Fruit fly (Drosophila melanogaster) whole organism, embryonic: ENCODE measurements around the gene Sbp2.

Experiments used
- Abd-B ChIP-seq: fragments of 200-800 bp; sonication (Bioruptor generic); optimal IDR thresholded peaks from 2 replicates; lab custom pipeline; 2018; ENCODE audit warnings: missing biosample characterization, mild to moderate bottlenecking, missing genetic modification characterization, moderate library complexity
- Bteb2 ChIP-seq: fragments of 200-800 bp; sonication (Bioruptor generic); optimal IDR thresholded peaks from 2 replicates; lab custom pipeline; 2016; ENCODE audit warnings: missing biosample characterization, missing genetic modification characterization
- CG10431 ChIP-seq: fragments of 200-800 bp; sonication (Bioruptor generic); optimal IDR thresholded peaks from 3 replicates; lab custom pipeline; 2018; ENCODE audit warnings: missing biosample characterization, mild to moderate bottlenecking, missing genetic modification characterization
- CG10543 ChIP-seq: fragments of 200-800 bp; sonication (Bioruptor generic); optimal IDR thresholded peaks from 3 replicates; lab custom pipeline; 2017; ENCODE audit warnings: missing biosample characterization, mild to moderate bottlenecking, missing genetic modification characterization, moderate library complexity
- CG10565 ChIP-seq: fragments of 200-800 bp; sonication (Bioruptor generic); optimal IDR thresholded peaks from 3 replicates; lab custom pipeline; 2016; ENCODE audit warnings: missing biosample characterization, mild to moderate bottlenecking, missing genetic modification characterization
- CG11560 ChIP-seq: fragments of 200-800 bp; sonication (Bioruptor generic); IDR thresholded peaks from 3 replicates; pipeline ENCODE4 v1.3.6; 2022; ENCODE audit warnings: missing biosample characterization, missing genetic modification characterization
- CG13296 ChIP-seq: fragments of 200-800 bp; sonication (Bioruptor generic); optimal IDR thresholded peaks from 3 replicates; lab custom pipeline; 2018; ENCODE audit warnings: missing biosample characterization, mild to moderate bottlenecking, missing genetic modification characterization
- CG14667 ChIP-seq: fragments of 200-800 bp; sonication (Bioruptor generic); IDR thresholded peaks from 2 replicates; pipeline ENCODE4 v1.3.6; 2022; ENCODE audit warnings: missing biosample characterization, missing genetic modification characterization
- CG1529 ChIP-seq: fragments of 200-800 bp; sonication (Bioruptor generic); optimal IDR thresholded peaks from 3 replicates; lab custom pipeline; 2018; ENCODE audit warnings: missing biosample characterization, missing genetic modification characterization
- CG15696 ChIP-seq: fragments of 200-800 bp; sonication (Bioruptor generic); optimal IDR thresholded peaks from 2 replicates; lab custom pipeline; 2019; ENCODE audit warnings: missing biosample characterization, mild to moderate bottlenecking, missing genetic modification characterization, moderate library complexity
- CG1647 ChIP-seq: fragments of 200-800 bp; sonication (Bioruptor generic); optimal IDR thresholded peaks from 3 replicates; lab custom pipeline; 2016; ENCODE audit warnings: missing biosample characterization, missing genetic modification characterization
- CG16779 ChIP-seq: fragments of 200-800 bp; sonication (Bioruptor generic); IDR thresholded peaks from 2 replicates; pipeline ENCODE4 v1.3.6; 2022; ENCODE audit warnings: missing biosample characterization, missing genetic modification characterization
- CG17612 ChIP-seq: fragments of 200-800 bp; sonication (Bioruptor generic); IDR thresholded peaks from 2 replicates; pipeline ENCODE4 v1.3.6; 2022; ENCODE audit warnings: missing biosample characterization, missing genetic modification characterization
- CG2202 ChIP-seq: fragments of 200-800 bp; sonication (Bioruptor generic); optimal IDR thresholded peaks from 2 replicates; lab custom pipeline; 2018; ENCODE audit warnings: missing biosample characterization, mild to moderate bottlenecking, missing genetic modification characterization
- CG30020 ChIP-seq: fragments of 200-800 bp; optimal IDR thresholded peaks from 2 replicates; lab custom pipeline; 2019; ENCODE audit warnings: missing biosample characterization, mild to moderate bottlenecking, missing genetic modification characterization, moderate library complexity
- CG31224 ChIP-seq: fragments of 200-800 bp; sonication (Bioruptor generic); IDR thresholded peaks from 2 replicates; pipeline ENCODE4 v1.3.6; 2022; ENCODE audit warnings: missing biosample characterization, missing genetic modification characterization
- CG3281 ChIP-seq: fragments of 200-800 bp; sonication (Bioruptor generic); optimal IDR thresholded peaks from 3 replicates; lab custom pipeline; 2017; ENCODE audit warnings: missing biosample characterization, mild to moderate bottlenecking, missing genetic modification characterization
- CG42726 ChIP-seq: fragments of 200-800 bp; sonication (Bioruptor generic); IDR thresholded peaks from 2 replicates; pipeline ENCODE4 v1.3.6; 2022; ENCODE audit warnings: missing biosample characterization, missing genetic modification characterization; ENCODE audit not compliant: partially characterized antibody
- CG4404 ChIP-seq: fragments of 200-800 bp; sonication (Bioruptor generic); IDR thresholded peaks from 2 replicates; pipeline ENCODE4 v1.3.6; 2022; ENCODE audit warnings: missing biosample characterization, missing genetic modification characterization
- CG4820 ChIP-seq: fragments of 200-800 bp; sonication (Bioruptor generic); optimal IDR thresholded peaks from 3 replicates; lab custom pipeline; 2016; ENCODE audit warnings: missing biosample characterization, missing genetic modification characterization
- CG7271 ChIP-seq: fragments of 200-800 bp; sonication (Bioruptor generic); optimal IDR thresholded peaks from 2 replicates; lab custom pipeline; 2018; ENCODE audit warnings: missing biosample characterization, mild to moderate bottlenecking, missing genetic modification characterization, moderate library complexity
- CG7786 ChIP-seq: fragments of 200-800 bp; sonication (Bioruptor generic); optimal IDR thresholded peaks from 2 replicates; lab custom pipeline; 2016; ENCODE audit warnings: missing biosample characterization, missing genetic modification characterization
- Camta ChIP-seq: fragments of 200-800 bp; sonication (Bioruptor generic); optimal IDR thresholded peaks from 2 replicates; lab custom pipeline; 2016; ENCODE audit warnings: missing biosample characterization, missing genetic modification characterization
- Eip74EF ChIP-seq, 2 experiments: fragments of 200-800 bp in 1 of 2; fragments of >200 bp in 1 of 2; sonication (Bioruptor generic) in 1 of 2; optimal IDR thresholded peaks; 2 replicates each; lab custom pipeline; 2017 to 2019; ENCODE audit warnings: missing biosample characterization in 2 of 2, missing genetic modification characterization in 2 of 2, mild to moderate bottlenecking in 1 of 2, moderate library complexity in 1 of 2
- GATAe ChIP-seq: fragments of 200-800 bp; sonication (Bioruptor generic); conservative IDR thresholded peaks from 2 replicates; pipeline ENCODE4 v1.3.6; 2022; ENCODE audit warnings: missing biosample characterization, missing genetic modification characterization
- H2.0 ChIP-seq: fragments of 200-800 bp; sonication (Bioruptor generic); IDR thresholded peaks from 2 replicates; pipeline ENCODE4 v1.3.6; 2022; ENCODE audit warnings: missing biosample characterization, missing genetic modification characterization
- HmgD ChIP-seq: fragments of 200-800 bp; sonication (Bioruptor generic); optimal IDR thresholded peaks from 3 replicates; lab custom pipeline; 2016; ENCODE audit warnings: missing biosample characterization, missing genetic modification characterization
- Lhr ChIP-seq: fragments of 200-800 bp; sonication (Bioruptor generic); optimal IDR thresholded peaks from 3 replicates; lab custom pipeline; 2017; ENCODE audit warnings: mild to moderate bottlenecking, missing biosample characterization, missing genetic modification reagents, missing genetic modification characterization
- Med ChIP-seq: fragments of 200-800 bp; sonication (Bioruptor generic); peaks from one replicate; lab custom pipeline; 2016; ENCODE audit warnings: missing biosample characterization, missing genetic modification characterization, mild to moderate bottlenecking, inconsistent platforms, moderate library complexity
- Meics ChIP-seq: fragments of 200-800 bp; sonication (Bioruptor generic); optimal IDR thresholded peaks from 2 replicates; lab custom pipeline; 2017; ENCODE audit warnings: missing biosample characterization, mild to moderate bottlenecking, missing genetic modification characterization
- NFAT ChIP-seq: fragments of 200-800 bp; sonication (Bioruptor generic); IDR thresholded peaks from 2 replicates; pipeline ENCODE4 v1.3.6; 2022; ENCODE audit warnings: missing biosample characterization, missing genetic modification characterization
- NK7.1 ChIP-seq: fragments of 200-800 bp; sonication (Bioruptor generic); optimal IDR thresholded peaks from 3 replicates; lab custom pipeline; 2016; ENCODE audit warnings: missing biosample characterization, missing genetic modification characterization
- Nf-YB ChIP-seq: fragments of 200-800 bp; sonication (Bioruptor generic); optimal IDR thresholded peaks from 3 replicates; lab custom pipeline; 2019; ENCODE audit warnings: missing biosample characterization, mild to moderate bottlenecking, missing genetic modification characterization, moderate library complexity
- Ptx1 ChIP-seq: fragments of 200-800 bp; sonication (Bioruptor generic); IDR thresholded peaks from 2 replicates; pipeline ENCODE4 v1.3.6; 2022; ENCODE audit warnings: missing biosample characterization, missing genetic modification characterization
- Scr ChIP-seq: fragments of 200-800 bp; sonication (Bioruptor generic); IDR thresholded peaks from 2 replicates; pipeline ENCODE4 v1.3.6; 2022; ENCODE audit warnings: missing biosample characterization, missing genetic modification characterization; ENCODE audit not compliant: partially characterized antibody
- Usf ChIP-seq: fragments of 200-800 bp; sonication (Bioruptor generic); optimal IDR thresholded peaks from 2 replicates; lab custom pipeline; 2017; ENCODE audit warnings: missing genotype, missing biosample characterization, missing genetic modification characterization
- Xbp1 ChIP-seq: fragments of 200-800 bp; sonication (Bioruptor generic); optimal IDR thresholded peaks from 3 replicates; lab custom pipeline; 2016; ENCODE audit warnings: missing biosample characterization, mild to moderate bottlenecking, missing genetic modification characterization
- cad ChIP-seq: fragments of >200 bp; optimal IDR thresholded peaks from 2 replicates; lab custom pipeline; 2017; ENCODE audit warnings: missing biosample characterization, missing genetic modification characterization
- chif ChIP-seq, 2 experiments: fragments of 200-800 bp; sonication (Bioruptor generic); optimal IDR thresholded peaks; 3 replicates each; lab custom pipeline; 2016; ENCODE audit warnings: missing biosample characterization in 2 of 2, missing genetic modification characterization in 2 of 2
- exex ChIP-seq: fragments of 200-800 bp; sonication (Bioruptor generic); optimal IDR thresholded peaks from 4 replicates; lab custom pipeline; 2018; ENCODE audit warnings: missing biosample characterization, mild to moderate bottlenecking, missing genetic modification characterization, moderate library complexity
- gsb-n ChIP-seq: fragments of 200-800 bp; sonication (Bioruptor generic); optimal IDR thresholded peaks from 3 replicates; lab custom pipeline; 2018; ENCODE audit warnings: missing biosample characterization, mild to moderate bottlenecking, missing genetic modification characterization
- jing ChIP-seq: fragments of 200-800 bp; sonication (Bioruptor generic); optimal IDR thresholded peaks from 2 replicates; lab custom pipeline; 2018; ENCODE audit warnings: missing biosample characterization, mild to moderate bottlenecking, missing genetic modification characterization
- lab ChIP-seq: fragments of 200-800 bp; sonication (Bioruptor generic); optimal IDR thresholded peaks from 3 replicates; lab custom pipeline; 2017; ENCODE audit warnings: missing biosample characterization, missing genetic modification characterization, mild to moderate bottlenecking, moderate library complexity, missing genetic modification reagents
- lola ChIP-seq, 3 experiments: fragments of >200 bp in 2 of 3; fragments of 200-800 bp in 1 of 3; sonication (Bioruptor generic) in 1 of 3; optimal IDR thresholded peaks; 2 replicates each; lab custom pipeline; 2017 to 2019; ENCODE audit warnings: missing biosample characterization in 3 of 3, missing genetic modification characterization in 3 of 3, mild to moderate bottlenecking in 1 of 3, moderate library complexity in 1 of 3
- nerfin-1 ChIP-seq: fragments of 200-800 bp; sonication (Bioruptor generic); optimal IDR thresholded peaks from 3 replicates; lab custom pipeline; 2019; ENCODE audit warnings: missing biosample characterization, mild to moderate bottlenecking, missing genetic modification characterization, moderate library complexity
- nmo ChIP-seq: fragments of 200-800 bp; sonication (Bioruptor generic); optimal IDR thresholded peaks from 2 replicates; lab custom pipeline; 2018; ENCODE audit warnings: missing biosample characterization, mild to moderate bottlenecking, missing genetic modification characterization, moderate library complexity
- peb ChIP-seq: fragments of 200-800 bp; sonication (Bioruptor generic); IDR thresholded peaks from 2 replicates; pipeline ENCODE4 v1.3.6; 2022; ENCODE audit warnings: missing biosample characterization, missing genetic modification characterization
- pfk ChIP-seq: fragments of 200-800 bp; sonication (Bioruptor generic); optimal IDR thresholded peaks from 2 replicates; lab custom pipeline; 2018; ENCODE audit warnings: missing biosample characterization, mild to moderate bottlenecking, missing genetic modification characterization, moderate library complexity
- phol ChIP-seq: fragments of 200-800 bp; sonication (Bioruptor generic); optimal IDR thresholded peaks from 3 replicates; lab custom pipeline; 2018; ENCODE audit warnings: missing biosample characterization, mild to moderate bottlenecking, missing genetic modification characterization, moderate library complexity
- sqz ChIP-seq: fragments of 200-800 bp; sonication (Bioruptor generic); optimal IDR thresholded peaks from 3 replicates; lab custom pipeline; 2018; ENCODE audit warnings: missing biosample characterization, mild to moderate bottlenecking, missing genetic modification characterization
- trh ChIP-seq: fragments of 200-800 bp; sonication (Bioruptor generic); optimal IDR thresholded peaks from 2 replicates; lab custom pipeline; 2016; ENCODE audit warnings: missing biosample characterization, missing genetic modification characterization

Sbp2 gene

DNA sequence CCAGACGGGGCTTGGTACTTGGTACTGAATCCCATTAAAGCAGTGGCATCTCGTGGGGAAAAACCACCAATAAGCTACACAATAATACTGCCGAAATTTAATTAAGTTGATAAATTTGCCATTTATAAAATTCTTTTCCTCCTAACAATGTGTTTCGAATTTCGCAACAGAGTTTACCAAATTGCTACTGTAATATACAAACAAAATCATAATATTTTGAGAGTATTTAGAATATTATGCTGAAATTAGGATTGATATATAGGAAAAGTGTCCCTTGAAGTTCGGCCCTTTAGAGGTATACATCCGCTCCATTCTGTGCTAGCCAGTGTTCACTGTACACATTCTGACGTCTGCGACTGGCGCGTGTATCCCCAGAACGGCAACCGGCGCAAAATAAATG lies 19.3 kb upstream of the Sbp2 start (continued):
- TF ChIP-seq CG11560 (tag; lab: Robert Waterston, UW) (no peak), CG30020 (tag; lab: Kevin White, UChicago) (no peak), chif (GFP tag; optimal IDR thresholded peaks at IDR 0.05; lab: Kevin White, UChicago) (no peak), CG14667 (GFP tag; lab: Robert Waterston, UW) (peak; percentile 30; the same call in 1 of the 2 replicates), gsb-n (tag; lab: Kevin White, UChicago) (no peak), CG10543 (GFP tag; lab: Kevin White, UChicago) (peak; percentile 8), Camta (GFP tag; lab: Kevin White, UChicago) (no peak), peb (no peak), Ptx1 (GFP tag; lab: Robert Waterston, UW) (0 out of 2 replicates have a peak, but pooled peaks have one; percentile 33), CG4404 (GFP tag; lab: Robert Waterston, UW) (no peak), Scr (GFP tag; lab: Robert Waterston, UW) (no peak), lola (GFP tag; optimal IDR thresholded peaks at IDR 0.05; lab: Kevin White, UChicago) (no peak), nmo (GFP tag; lab: Kevin White, UChicago) (no peak), CG1529 (GFP tag; lab: Kevin White, UChicago) (no peak), CG31224 (GFP tag; lab: Robert Waterston, UW) (no peak), CG7271 (tag; lab: Kevin White, UChicago) (no peak), H2.0 (no peak), CG13296 (GFP tag; lab: Kevin White, UChicago) (no peak), sqz (no peak), Meics (GFP tag; lab: Kevin White, UChicago) (peak; percentile 33), CG2202 (tag; lab: Kevin White, UChicago) (no peak), Eip74EF (GFP tag; optimal IDR thresholded peaks at IDR 0.05; lab: Kevin White, UChicago) (no peak), Xbp1 (GFP tag; lab: Kevin White, UChicago) (peak; percentile 21), nerfin-1 (tag; lab: Kevin White, UChicago) (no peak), CG7786 (no peak), Abd-B (GFP tag; lab: Kevin White, UChicago) (no peak), CG10565 (GFP tag; lab: Kevin White, UChicago) (no peak), CG3281 (GFP tag; lab: Kevin White, UChicago) (peak; percentile 30), CG42726 (GFP tag; lab: Robert Waterston, UW) (no peak), trh (GFP tag; lab: Kevin White, UChicago) (no peak), cad (GFP tag; lab: Kevin White, UChicago) (no peak), NK7.1 (GFP tag; lab: Kevin White, UChicago) (no peak), phol (tag; lab: Kevin White, UChicago) (no peak), Nf-YB (no peak), GATAe (no peak), Lhr (GFP tag; lab: Kevin White, UChicago) (no peak), CG1647 (GFP tag; lab: Kevin White, UChicago) (no peak), CG16779 (GFP tag; lab: Robert Waterston, UW) (no peak), CG10431 (no peak), lab (GFP tag; lab: Kevin White, UChicago) (peak; percentile 40), exex (tag; lab: Kevin White, UChicago) (no peak), CG4820 (no peak), CG15696 (tag; lab: Kevin White, UChicago) (no peak), NFAT (GFP tag; lab: Robert Waterston, UW) (no peak), jing (GFP tag; lab: Kevin White, UChicago) (no peak), Bteb2 (GFP tag; lab: Kevin White, UChicago) (no peak), CG17612 (GFP tag; lab: Robert Waterston, UW) (no peak), pfk (GFP tag; lab: Kevin White, UChicago) (no peak), HmgD (no peak), Med (peak; percentile 82), Usf (GFP tag; lab: Kevin White, UChicago) (no peak)
